Fruit fly (Drosophila melanogaster) whole organism, embryonic: ENCODE measurements around the gene ImpE1.

Experiments
- ATbp ChIP-seq: fragments of 200-800 bp; sonication (Bioruptor generic); optimal IDR thresholded peaks from 2 replicates; lab custom pipeline; 2017; ENCODE audit warnings: missing biosample characterization, mild to moderate bottlenecking, missing genetic modification characterization, missing genetic modification reagents
- Blimp-1 ChIP-seq: fragments of 200-800 bp; sonication (Bioruptor generic); optimal IDR thresholded peaks from 3 replicates; lab custom pipeline; 2018; ENCODE audit warnings: missing biosample characterization, missing genetic modification characterization, mild to moderate bottlenecking, moderate library complexity, missing genetic modification reagents
- CG10147 ChIP-seq: fragments of 200-800 bp; sonication (Bioruptor generic); optimal IDR thresholded peaks from 2 replicates; lab custom pipeline; 2019; ENCODE audit warnings: missing biosample characterization, mild to moderate bottlenecking, missing genetic modification characterization, moderate library complexity
- CG10431 ChIP-seq: fragments of 200-800 bp; sonication (Bioruptor generic); optimal IDR thresholded peaks from 3 replicates; lab custom pipeline; 2018; ENCODE audit warnings: missing biosample characterization, mild to moderate bottlenecking, missing genetic modification characterization
- CG11398 ChIP-seq: fragments of 200-800 bp; sonication (Bioruptor generic); optimal IDR thresholded peaks from 2 replicates; lab custom pipeline; 2016; ENCODE audit warnings: missing biosample characterization, missing genetic modification characterization
- CG12219 ChIP-seq: fragments of 200-800 bp; sonication (Bioruptor generic); optimal IDR thresholded peaks from 3 replicates; lab custom pipeline; 2018; ENCODE audit warnings: missing biosample characterization, mild to moderate bottlenecking, missing genetic modification characterization
- CG1647 ChIP-seq: fragments of 200-800 bp; sonication (Bioruptor generic); optimal IDR thresholded peaks from 3 replicates; lab custom pipeline; 2016; ENCODE audit warnings: missing biosample characterization, missing genetic modification characterization
- CG30020 ChIP-seq: fragments of 200-800 bp; optimal IDR thresholded peaks from 2 replicates; lab custom pipeline; 2019; ENCODE audit warnings: missing biosample characterization, mild to moderate bottlenecking, missing genetic modification characterization, moderate library complexity
- CG32772 ChIP-seq: fragments of 200-800 bp; sonication (Bioruptor generic); IDR thresholded peaks from 2 replicates; pipeline ENCODE4 v1.3.6; 2022; ENCODE audit warnings: missing biosample characterization, missing genetic modification characterization
- CG3281 ChIP-seq: fragments of 200-800 bp; sonication (Bioruptor generic); optimal IDR thresholded peaks from 3 replicates; lab custom pipeline; 2017; ENCODE audit warnings: missing biosample characterization, mild to moderate bottlenecking, missing genetic modification characterization
- CG3407 ChIP-seq: fragments of 200-800 bp; sonication (Bioruptor generic); optimal IDR thresholded peaks from 2 replicates; lab custom pipeline; 2018; ENCODE audit warnings: missing biosample characterization, mild to moderate bottlenecking, missing genetic modification characterization
- CG7839 ChIP-seq: fragments of 200-800 bp; sonication (Bioruptor generic); optimal IDR thresholded peaks from 3 replicates; lab custom pipeline; 2018; ENCODE audit warnings: missing biosample characterization, mild to moderate bottlenecking, missing genetic modification characterization, moderate library complexity
- CG8478 ChIP-seq: fragments of >200 bp; optimal IDR thresholded peaks from 2 replicates; lab custom pipeline; 2018
- Drgx ChIP-seq: fragments of 200-800 bp; sonication (Bioruptor generic); IDR thresholded peaks from 2 replicates; pipeline ENCODE4 v1.3.6; 2022; ENCODE audit warnings: missing biosample characterization, missing genetic modification characterization
- Fer2 ChIP-seq: fragments of 200-800 bp; sonication (Bioruptor generic); optimal IDR thresholded peaks from 2 replicates; lab custom pipeline; 2018; ENCODE audit warnings: missing biosample characterization, mild to moderate bottlenecking, missing genetic modification characterization, moderate library complexity
- Fer3 ChIP-seq: fragments of 200-800 bp; sonication (Bioruptor generic); optimal IDR thresholded peaks from 2 replicates; lab custom pipeline; 2018; ENCODE audit warnings: missing biosample characterization, mild to moderate bottlenecking, missing genetic modification characterization, moderate library complexity
- HHEX ChIP-seq: fragments of 200-800 bp; sonication (Bioruptor generic); optimal IDR thresholded peaks from 3 replicates; lab custom pipeline; 2017; ENCODE audit warnings: missing biosample characterization, mild to moderate bottlenecking, missing genetic modification characterization, missing genetic modification reagents
- Hand ChIP-seq: fragments of 200-800 bp; sonication (Bioruptor generic); optimal IDR thresholded peaks from 2 replicates; lab custom pipeline; 2017; ENCODE audit warnings: mild to moderate bottlenecking, missing biosample characterization, missing genetic modification reagents, missing genetic modification characterization
- Med ChIP-seq: fragments of 200-800 bp; sonication (Bioruptor generic); peaks from one replicate; lab custom pipeline; 2016; ENCODE audit warnings: missing biosample characterization, missing genetic modification characterization, mild to moderate bottlenecking, inconsistent platforms, moderate library complexity
- NFAT ChIP-seq: fragments of 200-800 bp; sonication (Bioruptor generic); IDR thresholded peaks from 2 replicates; pipeline ENCODE4 v1.3.6; 2022; ENCODE audit warnings: missing biosample characterization, missing genetic modification characterization
- Nf-YA ChIP-seq: fragments of 200-800 bp; sonication (Bioruptor generic); IDR thresholded peaks from 2 replicates; pipeline ENCODE4 v1.3.6; 2022; ENCODE audit warnings: missing biosample characterization, missing genetic modification characterization
- Side ChIP-seq: fragments of 200-800 bp; sonication (Bioruptor generic); optimal IDR thresholded peaks from 2 replicates; lab custom pipeline; 2016; ENCODE audit warnings: missing biosample characterization, missing genetic modification characterization
- Xbp1 ChIP-seq: fragments of 200-800 bp; sonication (Bioruptor generic); optimal IDR thresholded peaks from 3 replicates; lab custom pipeline; 2016; ENCODE audit warnings: missing biosample characterization, mild to moderate bottlenecking, missing genetic modification characterization
- Xrp1 ChIP-seq: fragments of 200-800 bp; sonication (Bioruptor generic); IDR thresholded peaks from 2 replicates; pipeline ENCODE4 v1.3.6; 2022; ENCODE audit warnings: missing biosample characterization, missing genetic modification characterization
- ab ChIP-seq: fragments of 200-800 bp; sonication (Bioruptor generic); optimal IDR thresholded peaks from 2 replicates; lab custom pipeline; 2016; ENCODE audit warnings: missing biosample characterization, missing genetic modification characterization
- ap ChIP-seq: fragments of 200-800 bp; sonication (Bioruptor generic); IDR thresholded peaks from 2 replicates; pipeline ENCODE4 v1.3.6; 2022; ENCODE audit warnings: missing biosample characterization, missing genetic modification characterization
- ase ChIP-seq: fragments of 200-800 bp; sonication (Bioruptor generic); IDR thresholded peaks from 3 replicates; pipeline ENCODE4 v1.3.6; 2022; ENCODE audit warnings: missing biosample characterization, missing genetic modification characterization
- az2 ChIP-seq: fragments of 200-800 bp; sonication (Bioruptor generic); optimal IDR thresholded peaks from 3 replicates; lab custom pipeline; 2016; ENCODE audit warnings: missing biosample characterization, missing genetic modification characterization
- bowl ChIP-seq: fragments of 200-800 bp; sonication (Bioruptor generic); IDR thresholded peaks from 2 replicates; pipeline ENCODE4 v1.3.6; 2022; ENCODE audit warnings: missing biosample characterization, missing genetic modification characterization
- cg ChIP-seq: fragments of 200-800 bp; sonication (Bioruptor generic); optimal IDR thresholded peaks from 3 replicates; lab custom pipeline; 2019; ENCODE audit warnings: missing biosample characterization, mild to moderate bottlenecking, missing genetic modification characterization, moderate library complexity
- chm ChIP-seq: fragments of 200-800 bp; sonication (Bioruptor generic); IDR thresholded peaks from 2 replicates; pipeline ENCODE4 v1.3.6; 2022; ENCODE audit warnings: missing biosample characterization, missing genetic modification characterization
- corto ChIP-seq: fragments of 200-800 bp; sonication (Bioruptor generic); optimal IDR thresholded peaks from 2 replicates; lab custom pipeline; 2016; ENCODE audit warnings: missing biosample characterization, mild to moderate bottlenecking, missing genetic modification characterization, moderate library complexity
- crol ChIP-seq: fragments of 200-800 bp; sonication (Bioruptor generic); IDR thresholded peaks from 2 replicates; pipeline ENCODE4 v1.3.6; 2022; ENCODE audit warnings: missing biosample characterization, missing genetic modification characterization
- danr ChIP-seq: fragments of 200-800 bp; sonication (Bioruptor generic); IDR thresholded peaks from 2 replicates; pipeline ENCODE4 v1.3.6; 2022; ENCODE audit warnings: missing biosample characterization, missing genetic modification characterization
- dimm ChIP-seq: fragments of 200-800 bp; sonication (Bioruptor generic); IDR thresholded peaks from 2 replicates; pipeline ENCODE4 v1.3.6; 2022; ENCODE audit warnings: missing biosample characterization, missing genetic modification characterization
- dmrt11E ChIP-seq: fragments of 200-800 bp; sonication (Bioruptor generic); optimal IDR thresholded peaks from 3 replicates; lab custom pipeline; 2018; ENCODE audit warnings: missing biosample characterization, mild to moderate bottlenecking, missing genetic modification characterization, moderate library complexity
- ems ChIP-seq: fragments of 200-800 bp; sonication (Bioruptor generic); optimal IDR thresholded peaks from 3 replicates; lab custom pipeline; 2016; ENCODE audit warnings: missing biosample characterization, missing genetic modification characterization
- fd64A ChIP-seq: fragments of 200-800 bp; sonication (Bioruptor generic); optimal IDR thresholded peaks from 3 replicates; lab custom pipeline; 2018; ENCODE audit warnings: missing biosample characterization, mild to moderate bottlenecking, missing genetic modification characterization
- gem ChIP-seq: fragments of 200-800 bp; sonication (Bioruptor generic); optimal IDR thresholded peaks from 2 replicates; lab custom pipeline; 2019; ENCODE audit warnings: missing biosample characterization, mild to moderate bottlenecking, missing genetic modification characterization, moderate library complexity
- gfzf ChIP-seq: fragments of 200-800 bp; sonication (Bioruptor generic); optimal IDR thresholded peaks from 2 replicates; lab custom pipeline; 2016; ENCODE audit warnings: missing biosample characterization, mild to moderate bottlenecking, missing genetic modification characterization, moderate library complexity
- ham ChIP-seq: fragments of 200-800 bp; sonication (Bioruptor generic); IDR thresholded peaks from 2 replicates; pipeline ENCODE4 v1.3.6; 2022; ENCODE audit warnings: missing biosample characterization, missing genetic modification characterization
- hb ChIP-seq: fragments of 200-800 bp; sonication (Bioruptor generic); IDR thresholded peaks from 3 replicates; pipeline ENCODE4 v1.3.6; 2022; ENCODE audit warnings: missing biosample characterization, missing genetic modification characterization; ENCODE audit not compliant: partially characterized antibody
- hkb ChIP-seq, 2 experiments: fragments of 200-800 bp in 1 of 2; fragments of >200 bp in 1 of 2; sonication (Bioruptor generic) in 1 of 2; IDR thresholded peaks in 1 of 2; optimal IDR thresholded peaks in 1 of 2; 2 replicates each; pipeline versions ENCODE4 v1.3.6 to Lab custom; 2017 to 2022; ENCODE audit warnings: missing biosample characterization in 1 of 2, missing genetic modification characterization in 1 of 2
- insv ChIP-seq, 2 experiments: fragments of 200-800 bp; sonication (Bioruptor generic); optimal IDR thresholded peaks; 3 replicates each; lab custom pipeline; 2016 to 2018; ENCODE audit warnings: missing biosample characterization in 2 of 2, missing genetic modification characterization in 2 of 2
- knrl ChIP-seq: fragments of 200-800 bp; sonication (Bioruptor generic); IDR thresholded peaks from 3 replicates; pipeline ENCODE4 v1.3.6; 2022; ENCODE audit warnings: missing biosample characterization, missing genetic modification characterization; ENCODE audit not compliant: partially characterized antibody
- lbe ChIP-seq: fragments of 200-800 bp; sonication (Bioruptor generic); optimal IDR thresholded peaks from 2 replicates; lab custom pipeline; 2016; ENCODE audit warnings: missing biosample characterization, mild to moderate bottlenecking, missing genetic modification characterization
- nom ChIP-seq: fragments of 200-800 bp; sonication (Bioruptor generic); optimal IDR thresholded peaks from 2 replicates; lab custom pipeline; 2017; ENCODE audit warnings: missing biosample characterization, missing genetic modification characterization, mild to moderate bottlenecking, moderate library complexity, missing genetic modification reagents
- phol ChIP-seq: fragments of 200-800 bp; sonication (Bioruptor generic); optimal IDR thresholded peaks from 3 replicates; lab custom pipeline; 2018; ENCODE audit warnings: missing biosample characterization, mild to moderate bottlenecking, missing genetic modification characterization, moderate library complexity
- slbo ChIP-seq: fragments of 200-800 bp; sonication (Bioruptor generic); IDR thresholded peaks from 2 replicates; pipeline ENCODE4 v1.3.6; 2022; ENCODE audit warnings: missing biosample characterization, missing genetic modification characterization
- tgo ChIP-seq: fragments of 200-800 bp; sonication (Bioruptor generic); IDR thresholded peaks from 3 replicates; pipeline ENCODE4 v1.3.6; 2022; ENCODE audit warnings: missing biosample characterization, missing genetic modification characterization
- wdn ChIP-seq: fragments of 200-800 bp; sonication (Bioruptor generic); IDR thresholded peaks from 2 replicates; pipeline ENCODE4 v1.3.6; 2022; ENCODE audit warnings: missing biosample characterization, missing genetic modification characterization

Gene ImpE1

dm6 chr3L:8424831-8425336, 52.7 kb downstream of the ImpE1 start, which contains the start of gene Cbl (continued):
- TF ChIP-seq hb (no peak), ase (GFP tag; lab: Robert Waterston, UW) (no peak), ap (no peak), CG30020 (tag; lab: Kevin White, UChicago) (no peak), knrl (GFP tag; lab: Robert Waterston, UW) (peak; percentile 22; the same call in 1 of the 3 replicates), CG3407 (GFP tag; lab: Kevin White, UChicago) (no peak), Hand (no peak), CG12219 (GFP tag; lab: Kevin White, UChicago) (no peak), dimm (no peak), CG11398 (GFP tag; lab: Kevin White, UChicago) (no peak), lbe (GFP tag; lab: Kevin White, UChicago) (no peak), ems (GFP tag; lab: Kevin White, UChicago) (no peak), ham (no peak), nom (GFP tag; lab: Kevin White, UChicago) (peak; percentile 52), Med (GFP tag; lab: Kevin White, UChicago) (peak; percentile 84), cg (peak; percentile 91), bowl (GFP tag; lab: Robert Waterston, UW) (no peak), ATbp (GFP tag; lab: Kevin White, UChicago) (no peak), NFAT (GFP tag; lab: Robert Waterston, UW) (no peak), Drgx (GFP tag; lab: Robert Waterston, UW) (no peak), insv (GFP tag; optimal IDR thresholded peaks at IDR 0.05; lab: Kevin White, UChicago) (peak in 1 of 2 experiments; percentile 23), crol (GFP tag; lab: Robert Waterston, UW) (peak; percentile 72), gem (tag; lab: Kevin White, UChicago) (peak; percentile 20), Xbp1 (GFP tag; lab: Kevin White, UChicago) (peak; percentile 3), Side (GFP tag; lab: Kevin White, UChicago) (peak; percentile 6), tgo (GFP tag; lab: Robert Waterston, UW) (no peak), gfzf (peak; percentile 94), wdn (GFP tag; lab: Robert Waterston, UW) (no peak), CG32772 (no peak), Fer3 (no peak), danr (no peak), hkb (optimal IDR thresholded peaks at IDR 0.05; lab: Kevin White, UChicago) (no peak), hkb (GFP tag; IDR thresholded peaks at IDR 0.05; lab: Robert Waterston, UW) (no peak), az2 (GFP tag; lab: Kevin White, UChicago) (no peak), HHEX (GFP tag; lab: Kevin White, UChicago) (peak; percentile 3), Fer2 (tag; lab: Kevin White, UChicago) (no peak), CG7839 (tag; lab: Kevin White, UChicago) (no peak), CG10431 (GFP tag; lab: Kevin White, UChicago) (no peak), slbo (GFP tag; lab: Robert Waterston, UW) (no peak), dmrt11E (no peak), CG8478 (lab: Kevin White, UChicago) (no peak), phol (tag; lab: Kevin White, UChicago) (peak; percentile 99), Blimp-1 (no peak), corto (GFP tag; lab: Kevin White, UChicago) (no peak), CG1647 (no peak), fd64A (GFP tag; lab: Kevin White, UChicago) (peak; percentile 1), Nf-YA (GFP tag; lab: Robert Waterston, UW) (no peak), ab (GFP tag; lab: Kevin White, UChicago) (no peak), CG3281 (no peak), chm (GFP tag; lab: Robert Waterston, UW) (no peak; the same call in 1 of the 2 replicates), CG10147 (GFP tag; lab: Kevin White, UChicago) (no peak), Xrp1 (GFP tag; lab: Robert Waterston, UW) (0 out of 2 replicates have a peak, but pooled peaks have one; percentile 10)
